Fruit fly (Drosophila melanogaster): ENCODE measurements around the gene CG13310.
A peak's percentile ranks its signal among the peaks of the same experiment; 100 is the strongest.

The CG13310 gene

DNA sequence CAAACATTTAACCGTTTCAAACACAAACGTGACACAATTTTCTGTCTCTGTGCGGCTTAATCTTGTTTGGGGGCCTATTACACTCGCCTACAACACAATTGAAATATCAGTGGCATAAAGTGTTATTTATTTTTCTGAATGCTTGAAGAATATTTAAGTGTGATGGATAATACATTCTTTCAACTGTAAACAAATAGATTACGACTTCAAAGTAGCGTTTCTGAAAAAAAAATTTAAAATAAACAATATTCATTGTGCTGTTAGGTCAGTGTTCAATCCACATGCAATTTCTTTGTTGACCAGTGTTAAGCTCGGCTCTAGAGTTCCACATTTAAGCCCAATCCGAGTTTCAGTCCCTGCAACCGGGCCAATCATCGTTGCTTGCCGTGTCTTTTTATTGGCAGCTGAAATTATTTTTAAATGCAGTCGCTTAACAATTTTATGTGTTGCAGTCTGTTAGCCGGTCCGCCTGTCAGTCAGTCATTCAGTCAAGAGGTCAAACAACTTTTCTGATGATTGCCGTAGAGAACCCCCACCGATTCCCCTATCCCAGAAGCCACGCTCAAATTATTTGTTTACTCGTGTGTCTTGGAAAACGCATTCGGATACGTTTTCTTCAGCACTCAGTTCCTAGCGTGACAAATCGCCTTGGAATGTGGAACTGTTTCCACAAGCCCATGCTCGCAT is 27.2 kb downstream of the CG13310 start (continued):
- TF ChIP-seq CG3163 (GFP tag; optimal IDR thresholded peaks at IDR 0.05) (peak; percentile 21), CG5953 (GFP tag; IDR thresholded peaks at IDR 0.05) (peak; percentile 56; the same call in 1 of the 2 replicates), Sry-β (GFP tag; optimal IDR thresholded peaks at IDR 0.05) (no peak), Opbp (GFP tag; IDR thresholded peaks at IDR 0.05; ENCODE audit: partially characterized antibody) (no peak), cato (GFP tag; optimal IDR thresholded peaks at IDR 0.05; ENCODE audit: borderline replicate concordance) (peak; percentile 60), fd102C (GFP tag; optimal IDR thresholded peaks at IDR 0.05) (no peak), toy (GFP tag; IDR thresholded peaks at IDR 0.05) (no peak), CG31441 (GFP tag; IDR thresholded peaks at IDR 0.05) (peak; percentile 86), nerfin-1 (tag; optimal IDR thresholded peaks at IDR 0.05) (peak; percentile 72), kay (GFP tag; optimal IDR thresholded peaks at IDR 0.05) (no peak), CG30020 (tag; optimal IDR thresholded peaks at IDR 0.05) (no peak), otp (GFP tag; IDR thresholded peaks at IDR 0.05) (peak; percentile 78), E2f1 (GFP tag; IDR thresholded peaks at IDR 0.05) (peak; percentile 56), CG17361 (GFP tag; IDR thresholded peaks at IDR 0.05) (peak; percentile 86), CG4282 (GFP tag; optimal IDR thresholded peaks at IDR 0.05) (no peak), Bgb (GFP tag; IDR thresholded peaks at IDR 0.05; ENCODE audit: partially characterized antibody) (no peak), pfk (GFP tag; optimal IDR thresholded peaks at IDR 0.05) (no peak), CG12104 (GFP tag; optimal IDR thresholded peaks at IDR 0.05) (peak; percentile 41), Dek (tag; optimal IDR thresholded peaks at IDR 0.05) (peak; percentile 27), CG14014 (GFP tag; IDR thresholded peaks at IDR 0.05) (peak; percentile 67; the same call in 1 of the 2 replicates), CG34224 (GFP tag; IDR thresholded peaks at IDR 0.05; ENCODE audit: partially characterized antibody) (no peak), CG8290 (GFP tag; optimal IDR thresholded peaks at IDR 0.05) (peak; percentile 3), CG8290 (tag; optimal IDR thresholded peaks at IDR 0.05) (peak in 1 of 2 experiments; percentile 29), slbo (GFP tag; IDR thresholded peaks at IDR 0.05) (0 out of 2 replicates have a peak, but pooled peaks have one; percentile 36), corto (GFP tag; optimal IDR thresholded peaks at IDR 0.05) (no peak), sr (GFP tag; IDR thresholded peaks at IDR 0.05) (no peak), CG10543 (GFP tag; optimal IDR thresholded peaks at IDR 0.05) (peak; percentile 14), pb (GFP tag; optimal IDR thresholded peaks at IDR 0.05) (no peak), CG13123 (GFP tag; optimal IDR thresholded peaks at IDR 0.05) (peak; percentile 36), hth (optimal IDR thresholded peaks at IDR 0.05) (no peak), Aef1 (GFP tag; IDR thresholded peaks at IDR 0.05) (0 out of 3 replicates have a peak, but pooled peaks have one; percentile 18), ttk (GFP tag; IDR thresholded peaks at IDR 0.05) (peak; percentile 62), NfI (GFP tag; optimal IDR thresholded peaks at IDR 0.05) (peak; percentile 73), inv (GFP tag; IDR thresholded peaks at IDR 0.05; ENCODE audit: partially characterized antibody) (no peak), tap (tag; optimal IDR thresholded peaks at IDR 0.05) (peak; percentile 67), abd-A (tag; optimal IDR thresholded peaks at IDR 0.05) (peak; percentile 18), CG15011 (GFP tag; optimal IDR thresholded peaks at IDR 0.05) (no peak), CG8765 (GFP tag; IDR thresholded peaks at IDR 0.05) (no peak), CG8924 (tag; optimal IDR thresholded peaks at IDR 0.05) (peak; percentile 83), luna (GFP tag; optimal IDR thresholded peaks at IDR 0.05) (no peak), TFAM (GFP tag; optimal IDR thresholded peaks at IDR 0.05) (no peak), Dp (GFP tag; optimal IDR thresholded peaks at IDR 0.05) (no peak), Usf (GFP tag; optimal IDR thresholded peaks at IDR 0.05) (no peak), CG4404 (GFP tag; IDR thresholded peaks at IDR 0.05) (no peak), ato (GFP tag; IDR thresholded peaks at IDR 0.05; ENCODE audit: partially characterized antibody) (no peak), ken (GFP tag; IDR thresholded peaks at IDR 0.05) (peak; percentile 22; the same call in 1 of the 3 replicates), Ada2b (GFP tag; IDR thresholded peaks at IDR 0.05) (peak; percentile 66), BEAF-32 (GFP tag; optimal IDR thresholded peaks at IDR 0.05) (no peak), crp (GFP tag; optimal IDR thresholded peaks at IDR 0.05) (peak in 1 of 2 experiments; percentile 9), CG18764 (GFP tag; optimal IDR thresholded peaks at IDR 0.05) (peak; percentile 48)

Data from whole organism, embryonic.